Fruit fly (Drosophila melanogaster) whole organism, embryonic: Measurements from ENCODE around the gene Mipp2.

ENCODE experiments used
- Abd-B ChIP-seq: fragments of 200-800 bp; sonication (Bioruptor generic); optimal IDR thresholded peaks from 2 replicates; lab custom pipeline; 2018; ENCODE audit warnings: missing biosample characterization, mild to moderate bottlenecking, missing genetic modification characterization, moderate library complexity
- Adf1 ChIP-seq: fragments of 200-800 bp; sonication (Bioruptor generic); IDR thresholded peaks from 2 replicates; pipeline ENCODE4 v1.3.6; 2022; ENCODE audit warnings: missing biosample characterization, missing genetic modification characterization
- Atf3 ChIP-seq: fragments of 200-800 bp; sonication (Bioruptor generic); optimal IDR thresholded peaks from 3 replicates; lab custom pipeline; 2016; ENCODE audit warnings: missing biosample characterization, missing genetic modification characterization
- CG10462 ChIP-seq: fragments of 200-800 bp; sonication (Bioruptor generic); optimal IDR thresholded peaks from 2 replicates; lab custom pipeline; 2016; ENCODE audit warnings: missing biosample characterization, missing genetic modification characterization
- CG11093 ChIP-seq: fragments of 200-800 bp; sonication (Bioruptor generic); IDR thresholded peaks from 3 replicates; pipeline ENCODE4 v1.3.6; 2022; ENCODE audit warnings: missing biosample characterization, missing genetic modification characterization
- CG11560 ChIP-seq: fragments of 200-800 bp; sonication (Bioruptor generic); IDR thresholded peaks from 3 replicates; pipeline ENCODE4 v1.3.6; 2022; ENCODE audit warnings: missing biosample characterization, missing genetic modification characterization
- CG12219 ChIP-seq: fragments of 200-800 bp; sonication (Bioruptor generic); optimal IDR thresholded peaks from 3 replicates; lab custom pipeline; 2018; ENCODE audit warnings: missing biosample characterization, mild to moderate bottlenecking, missing genetic modification characterization
- CG12299 ChIP-seq: fragments of 200-800 bp; sonication (Bioruptor generic); optimal IDR thresholded peaks from 2 replicates; lab custom pipeline; 2018; ENCODE audit warnings: missing biosample characterization, mild to moderate bottlenecking, missing genetic modification characterization
- CG12391 ChIP-seq: fragments of 200-800 bp; sonication (Bioruptor generic); optimal IDR thresholded peaks from 3 replicates; lab custom pipeline; 2018; ENCODE audit warnings: missing biosample characterization, mild to moderate bottlenecking, missing genetic modification characterization, moderate library complexity
- CG15696 ChIP-seq: fragments of 200-800 bp; sonication (Bioruptor generic); optimal IDR thresholded peaks from 2 replicates; lab custom pipeline; 2019; ENCODE audit warnings: missing biosample characterization, mild to moderate bottlenecking, missing genetic modification characterization, moderate library complexity
- CG1647 ChIP-seq: fragments of 200-800 bp; sonication (Bioruptor generic); optimal IDR thresholded peaks from 3 replicates; lab custom pipeline; 2016; ENCODE audit warnings: missing biosample characterization, missing genetic modification characterization
- CG17186 ChIP-seq: fragments of 200-800 bp; sonication (Bioruptor generic); optimal IDR thresholded peaks from 3 replicates; lab custom pipeline; 2017; ENCODE audit warnings: missing biosample characterization, missing genetic modification reagents, missing genetic modification characterization
- CG17802 ChIP-seq: fragments of 200-800 bp; sonication (Bioruptor generic); optimal IDR thresholded peaks from 2 replicates; lab custom pipeline; 2018; ENCODE audit warnings: missing biosample characterization, mild to moderate bottlenecking, missing genetic modification characterization, moderate library complexity
- CG18011 ChIP-seq: fragments of 200-800 bp; sonication (Bioruptor generic); optimal IDR thresholded peaks from 2 replicates; lab custom pipeline; 2017; ENCODE audit warnings: missing biosample characterization, missing genetic modification characterization, mild to moderate bottlenecking, moderate library complexity, missing genotype
- CG2199 ChIP-seq: fragments of 200-800 bp; sonication (Bioruptor generic); IDR thresholded peaks from 3 replicates; pipeline ENCODE4 v1.3.6; 2022; ENCODE audit warnings: missing biosample characterization, missing genetic modification characterization
- CG2202 ChIP-seq: fragments of 200-800 bp; sonication (Bioruptor generic); optimal IDR thresholded peaks from 2 replicates; lab custom pipeline; 2018; ENCODE audit warnings: missing biosample characterization, mild to moderate bottlenecking, missing genetic modification characterization
- CG3163 ChIP-seq: fragments of 200-800 bp; sonication (Bioruptor generic); optimal IDR thresholded peaks from 3 replicates; lab custom pipeline; 2016; ENCODE audit warnings: missing biosample characterization, missing genetic modification characterization
- CG3847 ChIP-seq: fragments of 200-800 bp; sonication (Bioruptor generic); IDR thresholded peaks from 2 replicates; pipeline ENCODE4 v1.3.6; 2022; ENCODE audit warnings: missing biosample characterization, missing genetic modification characterization
- CG43689 ChIP-seq: fragments of 200-800 bp; sonication (Bioruptor generic); IDR thresholded peaks from 2 replicates; pipeline ENCODE4 v1.3.6; 2022; ENCODE audit warnings: missing biosample characterization, missing genetic modification characterization
- CG7357 ChIP-seq: fragments of 200-800 bp; sonication (Bioruptor generic); IDR thresholded peaks from 3 replicates; pipeline ENCODE4 v1.3.6; 2022; ENCODE audit warnings: missing biosample characterization, missing genetic modification characterization
- CG8089 ChIP-seq: fragments of 200-800 bp; sonication (Bioruptor generic); optimal IDR thresholded peaks from 3 replicates; lab custom pipeline; 2016; ENCODE audit warnings: missing biosample characterization, missing genetic modification characterization
- CG8944 ChIP-seq: fragments of 200-800 bp; sonication (Bioruptor generic); optimal IDR thresholded peaks from 3 replicates; lab custom pipeline; 2016; ENCODE audit warnings: missing biosample characterization, missing genetic modification characterization
- CG9797 ChIP-seq: fragments of 200-800 bp; sonication (Bioruptor generic); optimal IDR thresholded peaks from 3 replicates; lab custom pipeline; 2018; ENCODE audit warnings: missing biosample characterization, mild to moderate bottlenecking, missing genetic modification characterization
- Camta ChIP-seq: fragments of 200-800 bp; sonication (Bioruptor generic); optimal IDR thresholded peaks from 2 replicates; lab custom pipeline; 2016; ENCODE audit warnings: missing biosample characterization, missing genetic modification characterization
- Doc2 ChIP-seq: fragments of 200-800 bp; sonication (Bioruptor generic); IDR thresholded peaks from 2 replicates; pipeline ENCODE4 v1.3.6; 2022; ENCODE audit warnings: missing biosample characterization, missing genetic modification characterization
- Dp ChIP-seq: fragments of 200-800 bp; sonication (Bioruptor generic); optimal IDR thresholded peaks from 2 replicates; lab custom pipeline; 2018; ENCODE audit warnings: missing biosample characterization, mild to moderate bottlenecking, missing genetic modification characterization, moderate library complexity
- GATAe ChIP-seq: fragments of 200-800 bp; sonication (Bioruptor generic); conservative IDR thresholded peaks from 2 replicates; pipeline ENCODE4 v1.3.6; 2022; ENCODE audit warnings: missing biosample characterization, missing genetic modification characterization
- NFAT ChIP-seq: fragments of 200-800 bp; sonication (Bioruptor generic); IDR thresholded peaks from 2 replicates; pipeline ENCODE4 v1.3.6; 2022; ENCODE audit warnings: missing biosample characterization, missing genetic modification characterization
- Nf-YC ChIP-seq: fragments of 200-800 bp; optimal IDR thresholded peaks from 3 replicates; lab custom pipeline; 2019; ENCODE audit warnings: missing biosample characterization, mild to moderate bottlenecking, missing genetic modification characterization, moderate library complexity
- Ssrp ChIP-seq: fragments of 200-800 bp; sonication (Bioruptor generic); optimal IDR thresholded peaks from 2 replicates; lab custom pipeline; 2018; ENCODE audit warnings: missing biosample characterization, mild to moderate bottlenecking, missing genetic modification characterization, moderate library complexity
- Stat92E ChIP-seq, 3 experiments: fragments of >200 bp in 2 of 3; fragments of 200-800 bp in 1 of 3; sonication (Bioruptor generic) in 1 of 3; optimal IDR thresholded peaks; 2 replicates each; lab custom pipeline; 2017 to 2019; ENCODE audit warnings: missing biosample characterization in 3 of 3, missing genetic modification characterization in 3 of 3, mild to moderate bottlenecking in 1 of 3, moderate library complexity in 1 of 3
- Taf1 ChIP-seq: fragments of 200-800 bp; sonication (Bioruptor generic); IDR thresholded peaks from 2 replicates; pipeline ENCODE4 v1.3.6; 2022; ENCODE audit warnings: missing biosample characterization, missing genetic modification characterization
- YL-1 ChIP-seq: fragments of 200-800 bp; sonication (Bioruptor generic); optimal IDR thresholded peaks from 3 replicates; lab custom pipeline; 2017; ENCODE audit warnings: missing biosample characterization, mild to moderate bottlenecking, missing genetic modification characterization
- amos ChIP-seq: fragments of 200-800 bp; sonication (Bioruptor generic); IDR thresholded peaks from 2 replicates; pipeline ENCODE4 v1.3.6; 2022; ENCODE audit warnings: missing biosample characterization, missing genetic modification characterization; ENCODE audit not compliant: partially characterized antibody
- bigmax ChIP-seq: fragments of 200-800 bp; sonication (Bioruptor generic); optimal IDR thresholded peaks from 2 replicates; lab custom pipeline; 2018; ENCODE audit warnings: missing biosample characterization, mild to moderate bottlenecking, missing genetic modification characterization
- cas ChIP-seq: fragments of 200-800 bp; sonication (Bioruptor generic); IDR thresholded peaks from 2 replicates; pipeline ENCODE4 v1.3.6; 2022; ENCODE audit warnings: missing biosample characterization, missing genetic modification characterization
- exex ChIP-seq: fragments of 200-800 bp; sonication (Bioruptor generic); optimal IDR thresholded peaks from 4 replicates; lab custom pipeline; 2018; ENCODE audit warnings: missing biosample characterization, mild to moderate bottlenecking, missing genetic modification characterization, moderate library complexity
- ftz-f1 ChIP-seq: fragments of 200-800 bp; sonication (Bioruptor generic); optimal IDR thresholded peaks from 2 replicates; lab custom pipeline; 2016; ENCODE audit warnings: missing biosample characterization, missing genetic modification characterization
- fu2 ChIP-seq: fragments of 200-800 bp; sonication (Bioruptor generic); optimal IDR thresholded peaks from 2 replicates; lab custom pipeline; 2016; ENCODE audit warnings: missing biosample characterization, missing genetic modification characterization
- gsb ChIP-seq: fragments of 200-800 bp; sonication (Bioruptor generic); IDR thresholded peaks from 2 replicates; pipeline ENCODE4 v1.3.6; 2022; ENCODE audit warnings: missing biosample characterization, missing genetic modification characterization
- ken ChIP-seq: fragments of 200-800 bp; sonication (Bioruptor generic); IDR thresholded peaks from 3 replicates; pipeline ENCODE4 v1.3.6; 2022; ENCODE audit warnings: missing biosample characterization, missing genetic modification characterization
- knrl ChIP-seq: fragments of 200-800 bp; sonication (Bioruptor generic); IDR thresholded peaks from 3 replicates; pipeline ENCODE4 v1.3.6; 2022; ENCODE audit warnings: missing biosample characterization, missing genetic modification characterization; ENCODE audit not compliant: partially characterized antibody
- mirr ChIP-seq: fragments of 200-800 bp; sonication (Bioruptor generic); optimal IDR thresholded peaks from 3 replicates; lab custom pipeline; 2018; ENCODE audit warnings: missing biosample characterization, mild to moderate bottlenecking, missing genetic modification characterization
- nerfin-1 ChIP-seq: fragments of 200-800 bp; sonication (Bioruptor generic); optimal IDR thresholded peaks from 3 replicates; lab custom pipeline; 2019; ENCODE audit warnings: missing biosample characterization, mild to moderate bottlenecking, missing genetic modification characterization, moderate library complexity
- odd ChIP-seq: fragments of 200-800 bp; sonication (Bioruptor generic); optimal IDR thresholded peaks from 2 replicates; lab custom pipeline; 2017; ENCODE audit warnings: missing biosample characterization, mild to moderate bottlenecking, missing genetic modification characterization
- pan ChIP-seq, 4 experiments: fragments of >200 bp in 3 of 4; fragments of 200-800 bp in 1 of 4; sonication (Bioruptor generic) in 1 of 4; optimal IDR thresholded peaks in 3 of 4; IDR thresholded peaks in 1 of 4; 2 replicates each; pipeline versions ENCODE4 v1.3.6 to Lab custom; 2017 to 2022; ENCODE audit warnings: missing biosample characterization in 2 of 4, missing genetic modification characterization in 2 of 4, mixed read lengths in 1 of 4
- slou ChIP-seq: fragments of 200-800 bp; sonication (Bioruptor generic); optimal IDR thresholded peaks from 3 replicates; lab custom pipeline; 2016; ENCODE audit warnings: missing biosample characterization, missing genetic modification characterization
- tio ChIP-seq: fragments of 200-800 bp; sonication (Bioruptor generic); optimal IDR thresholded peaks from 2 replicates; lab custom pipeline; 2017; ENCODE audit warnings: missing biosample characterization, missing genetic modification characterization, inconsistent platforms
- wek ChIP-seq: fragments of 200-800 bp; sonication (Bioruptor generic); optimal IDR thresholded peaks from 3 replicates; lab custom pipeline; 2018; ENCODE audit warnings: missing biosample characterization, mild to moderate bottlenecking, missing genetic modification characterization, moderate library complexity
- zen ChIP-seq: fragments of 200-800 bp; sonication (Bioruptor generic); optimal IDR thresholded peaks from 3 replicates; lab custom pipeline; 2018; ENCODE audit warnings: missing biosample characterization, mild to moderate bottlenecking, missing genetic modification characterization, moderate library complexity

Gene Mipp2

DNA sequence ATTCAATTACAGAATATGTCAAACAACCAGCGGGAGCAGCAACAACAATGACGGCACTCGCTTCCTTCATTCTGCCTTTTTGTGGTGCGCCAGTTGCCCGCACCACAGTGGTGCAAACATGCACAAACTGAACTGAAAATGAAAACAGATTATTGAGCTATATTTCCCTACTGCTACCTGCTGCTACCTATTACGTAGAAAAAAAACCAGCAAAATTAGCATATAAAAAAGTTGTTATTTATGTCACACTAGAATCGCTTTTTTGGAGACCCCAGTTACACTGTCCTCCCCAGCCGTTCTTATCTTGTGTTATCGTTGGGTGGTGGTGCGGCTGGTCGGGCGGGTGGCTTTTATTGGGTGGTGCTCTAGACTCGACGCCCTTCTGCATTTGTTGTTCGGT lies 6.3 kb upstream of the Mipp2 start (continued):
- no peak for TF ChIP-seq pan (optimal IDR thresholded peaks at IDR 0.05; lab: Kevin White, UChicago)
- peak in 1 of 2 experiments; percentile 95 for TF ChIP-seq pan (GFP tag; optimal IDR thresholded peaks at IDR 0.05 in 1 of 2, IDR thresholded peaks at IDR 0.05 in 1 of 2)
- no peak for TF ChIP-seq CG15696 (tag; lab: Kevin White, UChicago)
- TF ChIP-seq CG2202 (tag; lab: Kevin White, UChicago): no peak
- peak; percentile 2 for TF ChIP-seq Nf-YC
- TF ChIP-seq ken (GFP tag; lab: Robert Waterston, UW): peak; percentile 89
- no peak for TF ChIP-seq amos
- peak; percentile 62 for TF ChIP-seq zen (tag; lab: Kevin White, UChicago)
- TF ChIP-seq CG2199 (GFP tag; lab: Robert Waterston, UW): peak; percentile 71; the same call in 1 of the 3 replicates
- TF ChIP-seq slou: peak; percentile 53
- peak; percentile 49 for TF ChIP-seq odd (GFP tag; lab: Kevin White, UChicago)
- TF ChIP-seq CG12299 (tag; lab: Kevin White, UChicago): peak; percentile 38
- no peak for TF ChIP-seq cas (GFP tag; lab: Robert Waterston, UW)
- TF ChIP-seq CG12391 (tag; lab: Kevin White, UChicago): peak; percentile 71
- TF ChIP-seq mirr: no peak
- peak; percentile 35 for TF ChIP-seq fu2 (GFP tag; lab: Kevin White, UChicago)
- TF ChIP-seq Doc2 (GFP tag; lab: Robert Waterston, UW): peak; percentile 72
- peak; percentile 60 for TF ChIP-seq tio
- TF ChIP-seq Taf1 (GFP tag; lab: Robert Waterston, UW): peak; percentile 80
- TF ChIP-seq NFAT: peak; percentile 67
- peak; percentile 69 for TF ChIP-seq CG8089 (GFP tag; lab: Kevin White, UChicago)
- peak; percentile 56; the same call in 1 of the 2 replicates for TF ChIP-seq CG43689 (GFP tag; lab: Robert Waterston, UW)
- peak; percentile 60 for TF ChIP-seq CG17802 (tag; lab: Kevin White, UChicago)
- peak; percentile 30 for TF ChIP-seq CG3163
- TF ChIP-seq exex: peak; percentile 17
- peak; percentile 53 for TF ChIP-seq Adf1 (GFP tag; lab: Robert Waterston, UW)
- peak; percentile 72 for TF ChIP-seq Ssrp (tag; lab: Kevin White, UChicago)
- TF ChIP-seq CG9797 (GFP tag; lab: Kevin White, UChicago): no peak
- TF ChIP-seq Abd-B (GFP tag; lab: Kevin White, UChicago): peak; percentile 54
- TF ChIP-seq CG11093 (GFP tag; lab: Robert Waterston, UW): peak; percentile 79; the same call in 2 of the 3 replicates
- no peak for TF ChIP-seq ftz-f1 (GFP tag; lab: Kevin White, UChicago)
- peak; percentile 78 for TF ChIP-seq gsb (GFP tag; lab: Robert Waterston, UW)
- peak; percentile 76 for TF ChIP-seq CG12219
- peak; percentile 70 for TF ChIP-seq Camta (GFP tag; lab: Kevin White, UChicago)
- peak; percentile 67; the same call in 2 of the 3 replicates for TF ChIP-seq CG11560 (tag; lab: Robert Waterston, UW)
- TF ChIP-seq CG1647 (GFP tag; lab: Kevin White, UChicago): peak; percentile 70
- no peak for TF ChIP-seq bigmax
- peak; percentile 74 for TF ChIP-seq CG7357
- TF ChIP-seq Atf3 (GFP tag; lab: Kevin White, UChicago): peak; percentile 50
- peak; percentile 47 for TF ChIP-seq CG10462 (GFP tag; lab: Kevin White, UChicago)
- peak; percentile 39 for TF ChIP-seq wek
- TF ChIP-seq Dp (GFP tag; lab: Kevin White, UChicago): no peak
- 0 out of 3 replicates have a peak, but pooled peaks have one; percentile 37 for TF ChIP-seq knrl
- TF ChIP-seq CG3847 (GFP tag; lab: Robert Waterston, UW): peak; percentile 76
- peak; percentile 18 for TF ChIP-seq CG18011 (GFP tag; lab: Kevin White, UChicago)
- peak; percentile 85 for TF ChIP-seq GATAe (GFP tag; lab: Robert Waterston, UW)
- TF ChIP-seq CG8944 (GFP tag; lab: Kevin White, UChicago): peak; percentile 77
- TF ChIP-seq nerfin-1: peak; percentile 51
- no peak for TF ChIP-seq Stat92E (GFP tag; optimal IDR thresholded peaks at IDR 0.05; lab: Kevin White, UChicago)
- no peak for TF ChIP-seq CG17186 (GFP tag; lab: Kevin White, UChicago)
- TF ChIP-seq YL-1 (GFP tag; lab: Kevin White, UChicago): no peak
